Worm (Caenorhabditis elegans): ENCODE results near the gene oac-50.

Gene oac-50

ce11 chrV:9073322-9074038 is at the start of gene oac-50:
Gene oac-50 (minus strand): TSS chrV:9073540.
- TF ChIP-seq sox-2 (GFP tag; IDR thresholded peaks at IDR 0.05) (no peak), ceh-14 (tag; optimal IDR thresholded peaks at IDR 0.05) (no peak), ceh-48 (tag; optimal IDR thresholded peaks at IDR 0.05) (no peak), syd-9 (tag; optimal IDR thresholded peaks at IDR 0.05) (no peak), ceh-22 (tag; optimal IDR thresholded peaks at IDR 0.05) (no peak), ama-1 (optimal IDR thresholded peaks at IDR 0.05) (no peak), ahr-1 (tag; optimal IDR thresholded peaks at IDR 0.05) (no peak), ceh-6 (GFP tag; optimal IDR thresholded peaks at IDR 0.05) (no peak), C08G9.2 (tag; optimal IDR thresholded peaks at IDR 0.05) (no peak)

ce11 chrV:9122004-9122403 is 48.7 kb upstream of the oac-50 start, which contains the start of gene F21C10.13:
Gene F21C10.13 (plus strand): TSS chrV:9122304.
- TF ChIP-seq C38D4.7 (GFP tag; optimal IDR thresholded peaks at IDR 0.05), result no peak
- no peak for TF ChIP-seq sdc-2 (tag; optimal IDR thresholded peaks at IDR 0.05)
- TF ChIP-seq zip-5 (tag; optimal IDR thresholded peaks at IDR 0.05), result no peak
- no peak for TF ChIP-seq odd-2 (tag; optimal IDR thresholded peaks at IDR 0.05)
- no peak for TF ChIP-seq ceh-18 (tag; optimal IDR thresholded peaks at IDR 0.05)

ce11 chrV:9112467-9112866 is 39.1 kb upstream of the oac-50 start, which contains the start of gene F21C10.7:
Gene F21C10.7 (plus strand): TSS chrV:9112767.
- TF ChIP-seq madf-2 (tag; optimal IDR thresholded peaks at IDR 0.05) (no peak), fax-1 (tag; optimal IDR thresholded peaks at IDR 0.05) (no peak), fkh-6 (tag; optimal IDR thresholded peaks at IDR 0.05) (no peak), sox-2 (GFP tag; IDR thresholded peaks at IDR 0.05) (no peak)

ce11 chrV:9111957-9112356 is 38.6 kb upstream of the oac-50 start:
- TF ChIP-seq unc-55 (GFP tag; optimal IDR thresholded peaks at IDR 0.05), result no peak
- peak; percentile 47 for TF ChIP-seq ceh-18 (tag; optimal IDR thresholded peaks at IDR 0.05)

ce11 chrV:9109281-9109680 is 35.9 kb upstream of the oac-50 start, which contains the start of gene pqn-31:
Gene pqn-31 (plus strand): TSS chrV:9109581.
- TF ChIP-seq pax-1 (tag; optimal IDR thresholded peaks at IDR 0.05) (no peak), pha-4 (tag; optimal IDR thresholded peaks at IDR 0.05) (no peak), K02D7.2 (tag; optimal IDR thresholded peaks at IDR 0.05) (no peak), pqm-1 (tag; optimal IDR thresholded peaks at IDR 0.05) (no peak), sdc-2 (tag; optimal IDR thresholded peaks at IDR 0.05) (no peak), ceh-2 (tag; optimal IDR thresholded peaks at IDR 0.05) (no peak), ceh-34 (tag; optimal IDR thresholded peaks at IDR 0.05) (no peak), ceh-18 (tag; optimal IDR thresholded peaks at IDR 0.05) (no peak), npax-4 (tag; optimal IDR thresholded peaks at IDR 0.05) (no peak), madf-2 (tag; optimal IDR thresholded peaks at IDR 0.05) (no peak), pag-3 (tag; optimal IDR thresholded peaks at IDR 0.05; ENCODE audit: borderline replicate concordance) (no peak), fkh-6 (tag; optimal IDR thresholded peaks at IDR 0.05) (no peak), odd-2 (tag; optimal IDR thresholded peaks at IDR 0.05) (no peak), ceh-22 (tag; optimal IDR thresholded peaks at IDR 0.05) (no peak), elt-4 (tag; optimal IDR thresholded peaks at IDR 0.05) (no peak), fax-1 (tag; optimal IDR thresholded peaks at IDR 0.05) (no peak)

- TF ChIP-seq hlh-8 (tag; optimal IDR thresholded peaks at IDR 0.05) (no peak), ceh-14 (tag; optimal IDR thresholded peaks at IDR 0.05) (no peak), ztf-16 (tag; optimal IDR thresholded peaks at IDR 0.05) (no peak), ceh-18 (tag; optimal IDR thresholded peaks at IDR 0.05) (no peak), pat-9 (tag; optimal IDR thresholded peaks at IDR 0.05) (no peak), K09A11.1 (tag; optimal IDR thresholded peaks at IDR 0.05; ENCODE audit: insufficient read depth) (no peak)
Measured at ce11 chrV:9108219-9108618, 34.9 kb upstream of the oac-50 start, which contains the start of gene F21C10.18. Gene F21C10.18 (plus strand): TSS chrV:9108519.
